Worm (Caenorhabditis elegans) whole organism, L1 larva: ENCODE results near the gene T21C9.11.

Experiments used
- C04F5.9 ChIP-seq: sonication (generic microtip); optimal IDR thresholded peaks from 2 replicates; lab custom pipeline; 2016; ENCODE audit warnings: missing genetic modification characterization, missing compliant biosample characterization
- C16A3.4 ChIP-seq: fragments of 150-350 bp; optimal IDR thresholded peaks from 2 replicates; lab custom pipeline; 2014; ENCODE audit warnings: missing biosample characterization, missing genetic modification characterization
- C34B4.2 ChIP-seq: sonication (generic microtip); optimal IDR thresholded peaks from 2 replicates; lab custom pipeline; 2017; ENCODE audit warnings: mild to moderate bottlenecking, missing genetic modification characterization, missing compliant biosample characterization
- ama-1 ChIP-seq: fragments of 150-350 bp; optimal IDR thresholded peaks from 2 replicates; lab custom pipeline; 2014
- ceh-90 ChIP-seq: sonication (generic microtip); optimal IDR thresholded peaks from 2 replicates; lab custom pipeline; 2016; ENCODE audit warnings: missing genetic modification characterization, missing compliant biosample characterization
- dpl-1 ChIP-seq, 3 experiments: fragments of 150-350 bp in 2 of 3; sonication (generic microtip) in 1 of 3; optimal IDR thresholded peaks; 2 replicates each; lab custom pipeline; 2014 to 2017; ENCODE audit warnings: missing biosample characterization in 3 of 3, missing genetic modification characterization in 3 of 3, missing genetic modification reagents in 3 of 3
- dsc-1 ChIP-seq: sonication (generic microtip); optimal IDR thresholded peaks from 2 replicates; lab custom pipeline; 2016; ENCODE audit warnings: mild to moderate bottlenecking, missing genetic modification characterization, missing compliant biosample characterization
- egl-27 ChIP-seq, 2 experiments: fragments of 150-350 bp in 1 of 2; sonication (generic microtip); optimal IDR thresholded peaks; 3 replicates each; lab custom pipeline; 2017 to 2018; ENCODE audit warnings: missing biosample characterization in 2 of 2, missing genetic modification characterization in 2 of 2, missing genetic modification reagents in 2 of 2
- elt-3 ChIP-seq, 6 experiments: fragments of 150-350 bp in 1 of 6; sonication (generic microtip); optimal IDR thresholded peaks; 2 replicates each; lab custom pipeline; 2017 to 2018; ENCODE audit warnings: missing biosample characterization in 6 of 6, missing genetic modification characterization in 6 of 6, inconsistent platforms in 1 of 6
- fkh-10 ChIP-seq: sonication (generic microtip); optimal IDR thresholded peaks from 2 replicates; lab custom pipeline; 2017; ENCODE audit warnings: missing biosample characterization, missing genetic modification reagents, missing genetic modification characterization
- fkh-4 ChIP-seq: sonication (generic microtip); optimal IDR thresholded peaks from 2 replicates; lab custom pipeline; 2016; ENCODE audit warnings: missing compliant biosample characterization, missing genetic modification characterization, borderline replicate concordance
- grh-1 ChIP-seq: fragments of 200-800 bp; sonication (Bioruptor generic); IDR thresholded peaks from 2 replicates; pipeline ENCODE4 v1.3.6; 2022; ENCODE audit warnings: missing genetic modification reagents, missing genetic modification characterization, missing compliant biosample characterization
- hlh-17 ChIP-seq: fragments of 200-800 bp; sonication (Bioruptor generic); optimal IDR thresholded peaks from 2 replicates; lab custom pipeline; 2018; ENCODE audit warnings: missing genetic modification characterization, mild to moderate bottlenecking, missing compliant biosample characterization, moderate library complexity, borderline replicate concordance
- hlh-4 ChIP-seq: sonication (generic microtip); optimal IDR thresholded peaks from 2 replicates; lab custom pipeline; 2016; ENCODE audit warnings: mild to moderate bottlenecking, missing genetic modification characterization, missing compliant biosample characterization
- lin-13 ChIP-seq: fragments of 150-350 bp; optimal IDR thresholded peaks from 2 replicates; lab custom pipeline; 2014; ENCODE audit warnings: missing biosample characterization, missing genetic modification reagents, missing genetic modification characterization
- lin-14 ChIP-seq: fragments of 200-800 bp; sonication (Bioruptor generic); optimal IDR thresholded peaks from 2 replicates; lab custom pipeline; 2018; ENCODE audit warnings: mild to moderate bottlenecking, missing genetic modification characterization, moderate library complexity, missing compliant biosample characterization
- lin-35 ChIP-seq, 2 experiments: fragments of 150-350 bp; optimal IDR thresholded peaks; 2 replicates each; lab custom pipeline; 2014; ENCODE audit warnings: missing biosample characterization in 2 of 2, missing genetic modification characterization in 2 of 2, missing genetic modification reagents in 2 of 2
- lir-3 ChIP-seq: sonication (generic microtip); optimal IDR thresholded peaks from 2 replicates; lab custom pipeline; 2016; ENCODE audit warnings: mild to moderate bottlenecking, missing genetic modification characterization, moderate library complexity, missing compliant biosample characterization; ENCODE audit not compliant: poor library complexity
- mab-9 ChIP-seq: fragments of 200-800 bp; sonication (Bioruptor generic); IDR thresholded peaks from 2 replicates; pipeline ENCODE4 v1.3.6; 2022; ENCODE audit warnings: missing genetic modification reagents, missing genetic modification characterization, missing compliant biosample characterization
- mef-2 ChIP-seq: fragments of 150-350 bp; optimal IDR thresholded peaks from 2 replicates; lab custom pipeline; 2014; ENCODE audit warnings: missing biosample characterization, missing genetic modification characterization
- nhr-12 ChIP-seq: sonication (generic microtip); optimal IDR thresholded peaks from 2 replicates; lab custom pipeline; 2017; ENCODE audit warnings: missing biosample characterization, missing genetic modification characterization
- nhr-19 ChIP-seq: fragments of 200-800 bp; sonication (Bioruptor generic); conservative IDR thresholded peaks from 2 replicates; pipeline ENCODE4 v1.3.6; 2022; ENCODE audit warnings: missing genetic modification characterization, missing compliant biosample characterization
- nhr-28 ChIP-seq: fragments of 150-350 bp; optimal IDR thresholded peaks from 2 replicates; lab custom pipeline; 2014; ENCODE audit warnings: missing biosample characterization, missing genetic modification characterization
- nhr-84 ChIP-seq: sonication (generic microtip); optimal IDR thresholded peaks from 2 replicates; lab custom pipeline; 2017; ENCODE audit warnings: missing biosample characterization, missing genetic modification characterization
- nhr-90 ChIP-seq: sonication (generic microtip); optimal IDR thresholded peaks from 2 replicates; lab custom pipeline; 2016; ENCODE audit warnings: mild to moderate bottlenecking, missing genetic modification characterization, missing compliant biosample characterization; ENCODE audit not compliant: poor library complexity
- snpc-4 ChIP-seq: fragments of 150-350 bp; optimal IDR thresholded peaks from 2 replicates; lab custom pipeline; 2014; ENCODE audit warnings: missing biosample characterization, missing genetic modification characterization
- sptf-1 ChIP-seq: fragments of 150-350 bp; optimal IDR thresholded peaks from 2 replicates; lab custom pipeline; 2014; ENCODE audit warnings: missing biosample characterization, missing genetic modification characterization
- unc-130 ChIP-seq: fragments of 150-350 bp; optimal IDR thresholded peaks from 2 replicates; lab custom pipeline; 2017; ENCODE audit warnings: missing biosample characterization, missing genetic modification characterization, inconsistent platforms
- unc-30 ChIP-seq: sonication (generic microtip); optimal IDR thresholded peaks from 2 replicates; lab custom pipeline; 2017; ENCODE audit warnings: missing biosample characterization, missing genetic modification characterization
- unc-98 ChIP-seq: fragments of 200-800 bp; sonication (Bioruptor generic); IDR thresholded peaks from 2 replicates; pipeline ENCODE4 v1.3.6; 2022; ENCODE audit warnings: missing genetic modification characterization, missing compliant biosample characterization
- vab-15 ChIP-seq: sonication (generic microtip); optimal IDR thresholded peaks from 2 replicates; lab custom pipeline; 2017; ENCODE audit warnings: missing genotype, mild to moderate bottlenecking, missing genetic modification characterization, missing compliant biosample characterization

T21C9.11 gene

DNA sequence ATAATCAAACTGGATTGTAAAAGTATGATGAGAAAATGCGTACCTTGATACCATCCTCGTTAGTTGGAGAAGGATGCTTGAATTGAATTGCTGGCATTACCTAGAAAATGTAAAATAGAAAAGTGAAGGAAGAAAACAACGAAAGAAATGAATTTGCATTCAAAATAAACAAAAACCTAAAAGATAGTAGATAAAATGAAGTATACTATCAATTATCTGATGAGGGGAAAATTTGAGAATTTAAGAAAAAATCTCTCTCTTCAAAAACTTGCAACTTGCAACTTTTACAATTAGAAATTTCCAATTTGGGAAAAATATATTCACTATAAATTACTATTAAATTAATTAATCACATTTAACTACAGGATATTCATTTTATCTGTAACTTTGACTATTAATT, at the start of gene T21C9.11:
Gene T21C9.11, minus strand, starts transcription at position 101 of the 400 bp plus-strand sequence.
- no peak for TF ChIP-seq lir-3 (tag; lab: Kevin White, UChicago)
- no peak for TF ChIP-seq grh-1
- no peak for TF ChIP-seq lin-13 (GFP tag; lab: Kevin White, UChicago)
- no peak for TF ChIP-seq vab-15 (tag; lab: Kevin White, UChicago)
- no peak for TF ChIP-seq egl-27 (tag; optimal IDR thresholded peaks at IDR 0.05; lab: Kevin White, UChicago)
- TF ChIP-seq unc-98 (GFP tag; lab: Robert Waterston, UW), result no peak

DNA sequence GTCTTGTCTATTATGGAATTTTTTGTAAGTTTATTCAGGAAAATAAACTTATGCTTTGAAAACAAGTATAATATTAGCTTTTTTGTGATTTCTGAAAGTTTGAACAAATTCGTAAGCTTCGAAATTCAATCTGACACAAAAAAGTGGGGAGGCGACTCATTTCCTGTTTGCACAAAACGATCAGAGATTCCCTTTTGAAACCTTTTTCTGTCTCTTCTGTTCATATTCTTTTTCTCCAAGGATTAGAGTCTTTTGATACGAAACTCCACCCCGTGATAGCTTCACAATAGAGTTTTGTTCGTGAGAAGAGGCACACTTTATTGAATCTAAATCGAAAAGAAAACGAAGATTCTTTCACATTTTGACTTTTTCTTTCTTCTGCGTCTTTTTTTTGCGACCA, 46.3 kb upstream of the T21C9.11 start:
- no peak for TF ChIP-seq nhr-90 (tag; lab: Kevin White, UChicago)
- peak; percentile 19 for TF ChIP-seq dsc-1 (tag; lab: Kevin White, UChicago)
- TF ChIP-seq fkh-10 (GFP tag; lab: Kevin White, UChicago), result peak; percentile 74
- peak; percentile 45 for TF ChIP-seq lin-14

DNA sequence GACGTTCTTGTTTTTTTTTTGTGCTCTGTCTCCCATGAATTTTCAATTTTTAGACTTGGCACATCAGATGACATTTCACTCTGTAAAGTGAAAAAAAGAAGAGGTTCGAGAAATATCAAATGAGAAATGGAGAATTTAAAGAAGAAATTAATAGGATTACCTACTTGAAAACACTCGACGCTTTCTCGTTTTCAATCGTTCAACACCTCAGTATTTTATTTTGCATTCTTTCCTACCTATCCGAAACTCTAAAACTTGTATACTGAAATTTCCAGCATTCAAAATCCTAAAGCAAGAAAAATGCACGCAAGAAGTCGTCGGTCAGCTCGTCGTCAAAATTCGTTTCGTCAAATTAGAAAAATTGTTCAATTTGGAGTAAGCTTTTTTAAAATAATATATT, 41.0 kb upstream of the T21C9.11 start, which contains the start of gene kvs-2:
Gene kvs-2, plus strand, starts transcription at position 301 of the 400 bp plus-strand sequence.
- no peak for TF ChIP-seq unc-30 (tag; lab: Kevin White, UChicago)
- TF ChIP-seq grh-1, result no peak
- TF ChIP-seq C34B4.2 (tag; lab: Kevin White, UChicago), result no peak
- TF ChIP-seq nhr-28 (tag; lab: Kevin White, UChicago), result no peak
- TF ChIP-seq fkh-10 (GFP tag; lab: Kevin White, UChicago), result no peak
- no peak for TF ChIP-seq mef-2
- no peak for TF ChIP-seq nhr-12 (tag; lab: Kevin White, UChicago)
- no peak for TF ChIP-seq nhr-19 (GFP tag; lab: Robert Waterston, UW)

DNA sequence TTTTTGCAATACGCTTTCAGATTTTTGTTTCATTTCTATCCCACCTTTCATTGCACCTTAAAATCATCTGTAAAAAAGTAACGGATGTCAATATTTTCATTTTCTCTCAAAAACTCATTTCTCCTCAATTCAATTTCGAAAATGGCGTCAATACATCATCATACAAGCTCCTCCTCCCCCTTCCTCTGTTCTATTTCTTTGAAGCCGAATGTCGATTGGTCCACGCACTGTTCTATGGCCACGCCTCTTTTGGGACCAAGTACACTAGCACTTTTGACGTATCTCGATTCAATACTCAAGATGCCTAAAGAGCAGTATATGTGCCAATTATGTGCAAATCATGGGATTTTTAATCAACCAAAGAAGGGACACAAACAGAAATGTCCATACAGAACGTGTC, 38.0 kb upstream of the T21C9.11 start, which contains the start of gene mab-23:
Gene mab-23, plus strand, starts transcription at position 301 of the 400 bp plus-strand sequence.
- no peak for TF ChIP-seq mab-9 (GFP tag; lab: Robert Waterston, UW)
- no peak for TF ChIP-seq ceh-90 (tag; lab: Kevin White, UChicago)
- no peak for TF ChIP-seq hlh-4
- TF ChIP-seq egl-27 (tag; optimal IDR thresholded peaks at IDR 0.05; lab: Kevin White, UChicago), result no peak
- TF ChIP-seq ama-1, result no peak
- no peak for TF ChIP-seq lin-35 (GFP tag; optimal IDR thresholded peaks at IDR 0.05; lab: Kevin White, UChicago)

DNA sequence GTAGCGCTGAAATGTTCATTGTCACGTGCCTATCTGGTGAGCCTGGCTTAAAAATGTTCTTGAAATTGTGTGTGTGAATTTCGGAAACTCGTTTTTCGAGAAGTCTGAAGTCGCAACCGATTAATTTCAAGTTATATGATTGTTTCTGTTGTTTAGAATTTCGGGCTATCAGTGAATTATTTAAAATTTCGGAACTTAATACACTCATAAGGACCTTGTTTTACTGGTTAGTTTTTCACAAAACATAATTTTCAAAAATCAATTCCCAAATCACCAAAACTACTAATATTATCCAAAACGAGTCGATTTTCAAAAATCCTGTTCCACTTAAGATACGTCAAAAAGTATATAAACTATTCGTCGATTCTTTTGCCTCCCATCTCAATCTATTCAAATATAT, 35.8 kb upstream of the T21C9.11 start:
- TF ChIP-seq C04F5.9 (tag; lab: Kevin White, UChicago) (no peak), C16A3.4 (no peak), nhr-84 (tag; lab: Kevin White, UChicago) (no peak), vab-15 (tag; lab: Kevin White, UChicago) (no peak), sptf-1 (tag; lab: Kevin White, UChicago) (no peak), lin-14 (no peak)

DNA sequence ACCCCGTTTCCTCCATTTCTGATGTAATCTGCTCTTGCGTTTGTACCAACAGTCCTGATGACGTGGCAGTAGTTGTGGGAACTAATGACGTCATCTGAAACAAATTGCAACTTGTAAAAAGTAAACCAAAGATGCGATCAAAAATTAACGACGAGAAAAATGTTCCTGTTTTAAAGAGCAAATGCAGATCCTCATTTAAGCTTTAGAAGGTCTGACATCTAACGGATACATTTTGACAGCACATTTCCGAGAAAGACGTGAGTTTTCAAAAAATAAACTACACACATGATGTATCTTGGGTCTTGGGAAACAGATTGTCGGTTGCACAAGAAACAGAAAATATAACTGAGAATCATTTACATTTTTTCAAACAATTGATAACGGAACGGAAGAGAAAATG, 20.8 kb upstream of the T21C9.11 start, which contains the start of gene H09F14.1:
Gene H09F14.1, minus strand, starts transcription at position 101 of the 400 bp plus-strand sequence.
- no peak for TF ChIP-seq C04F5.9 (tag; lab: Kevin White, UChicago)
- TF ChIP-seq unc-130 (tag; lab: Kevin White, UChicago), result no peak
- TF ChIP-seq dpl-1 (GFP tag; optimal IDR thresholded peaks at IDR 0.05; lab: Kevin White, UChicago), result no peak
- TF ChIP-seq elt-3 (tag; optimal IDR thresholded peaks at IDR 0.05; lab: Kevin White, UChicago), result no peak
- TF ChIP-seq hlh-17, result no peak
- TF ChIP-seq fkh-4, result no peak
- no peak for TF ChIP-seq snpc-4
